Worm (Caenorhabditis elegans) whole organism, L1 larva: ENCODE data around the gene pag-3.

Source experiments
- ces-1 ChIP-seq: fragments of 150-350 bp; optimal IDR thresholded peaks from 2 replicates; lab custom pipeline; 2014; ENCODE audit warnings: missing biosample characterization, missing genetic modification reagents, missing genetic modification characterization
- dpl-1 ChIP-seq, 3 experiments: fragments of 150-350 bp in 2 of 3; sonication (generic microtip) in 1 of 3; optimal IDR thresholded peaks; 2 replicates each; lab custom pipeline; 2014 to 2017; ENCODE audit warnings: missing biosample characterization in 3 of 3, missing genetic modification characterization in 3 of 3, missing genetic modification reagents in 3 of 3
- fkh-10 ChIP-seq: sonication (generic microtip); optimal IDR thresholded peaks from 2 replicates; lab custom pipeline; 2017; ENCODE audit warnings: missing biosample characterization, missing genetic modification reagents, missing genetic modification characterization
- lsy-2 ChIP-seq, 2 experiments: fragments of 150-350 bp; optimal IDR thresholded peaks; 2 replicates each; lab custom pipeline; 2014; ENCODE audit warnings: missing biosample characterization in 2 of 2, missing genetic modification characterization in 2 of 2
- nhr-237 ChIP-seq: fragments of 150-350 bp; optimal IDR thresholded peaks from 2 replicates; lab custom pipeline; 2014; ENCODE audit warnings: missing biosample characterization, missing genetic modification characterization
- nhr-28 ChIP-seq: fragments of 150-350 bp; optimal IDR thresholded peaks from 2 replicates; lab custom pipeline; 2014; ENCODE audit warnings: missing biosample characterization, missing genetic modification characterization
- nhr-85 ChIP-seq: sonication (generic microtip); peaks from one replicate; lab custom pipeline; 2016; ENCODE audit warnings: missing genetic modification characterization, inconsistent platforms, missing compliant biosample characterization
- skn-1 ChIP-seq: fragments of 150-350 bp; optimal IDR thresholded peaks from 2 replicates; lab custom pipeline; 2014; ENCODE audit warnings: missing biosample characterization, missing genetic modification characterization
- snpc-4 ChIP-seq: fragments of 150-350 bp; optimal IDR thresholded peaks from 2 replicates; lab custom pipeline; 2014; ENCODE audit warnings: missing biosample characterization, missing genetic modification characterization
- unc-62 ChIP-seq: fragments of 150-350 bp; optimal IDR thresholded peaks from 2 replicates; lab custom pipeline; 2014; ENCODE audit warnings: missing biosample characterization, missing genetic modification reagents, missing genetic modification characterization
- ztf-11 ChIP-seq, 2 experiments: sonication (generic microtip); optimal IDR thresholded peaks; 2 replicates each; lab custom pipeline; 2016 to 2017; ENCODE audit warnings: missing genetic modification characterization in 2 of 2, missing biosample characterization in 1 of 2, missing compliant biosample characterization in 1 of 2

DNA sequence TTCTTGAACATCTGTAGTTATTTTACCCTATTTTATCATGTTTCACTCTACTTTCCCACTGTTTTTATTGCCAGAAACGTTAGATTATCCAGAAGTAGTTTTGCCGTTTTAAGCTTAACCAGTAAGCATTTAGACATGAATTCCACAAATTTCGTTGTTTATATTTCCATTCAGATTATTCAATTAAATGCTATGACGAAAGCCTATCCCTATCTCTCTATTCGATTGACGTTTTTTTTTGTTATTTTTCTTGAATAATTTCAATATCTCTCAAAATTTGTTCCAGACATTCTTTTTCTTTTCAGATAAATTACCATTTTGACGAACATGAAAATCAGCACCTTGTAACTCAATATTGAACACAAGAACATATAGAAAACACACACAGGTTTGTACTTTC is 35.9 kb downstream of the pag-3 start, which contains the start of gene npr-40:
- TF ChIP-seq dpl-1 (GFP tag; optimal IDR thresholded peaks at IDR 0.05; lab: Kevin White, UChicago) (no peak), fkh-10 (no peak), skn-1 (tag; lab: Kevin White, UChicago) (no peak), ces-1 (GFP tag; lab: Kevin White, UChicago) (no peak), nhr-237 (tag; lab: Kevin White, UChicago) (no peak), nhr-85 (tag; lab: Kevin White, UChicago) (no peak), ztf-11 (tag; optimal IDR thresholded peaks at IDR 0.05; lab: Kevin White, UChicago) (no peak), snpc-4 (tag; lab: Kevin White, UChicago) (no peak), unc-62 (GFP tag; lab: Kevin White, UChicago) (no peak), lsy-2 (tag; optimal IDR thresholded peaks at IDR 0.05; lab: Kevin White, UChicago) (no peak), nhr-28 (no peak)
